Fruit fly (Drosophila melanogaster) whole organism, embryonic: Measurements from ENCODE around the gene Rbbp5.
A peak's percentile ranks its signal among the peaks of the same experiment; 100 is the strongest.

Experiments used
- Antp ChIP-seq: fragments of 200-800 bp; sonication (Bioruptor generic); optimal IDR thresholded peaks from 3 replicates; lab custom pipeline; 2016; ENCODE audit warnings: missing biosample characterization, missing genetic modification characterization
- Asciz ChIP-seq: fragments of 200-800 bp; sonication (Bioruptor generic); optimal IDR thresholded peaks from 2 replicates; lab custom pipeline; 2017; ENCODE audit warnings: missing biosample characterization, mild to moderate bottlenecking, missing genetic modification characterization, missing genetic modification reagents
- Atf3 ChIP-seq: fragments of 200-800 bp; sonication (Bioruptor generic); optimal IDR thresholded peaks from 3 replicates; lab custom pipeline; 2016; ENCODE audit warnings: missing biosample characterization, missing genetic modification characterization
- B-H2 ChIP-seq: fragments of 200-800 bp; sonication (Bioruptor generic); optimal IDR thresholded peaks from 2 replicates; lab custom pipeline; 2018; ENCODE audit warnings: missing biosample characterization, mild to moderate bottlenecking, missing genetic modification characterization
- CG10267 ChIP-seq: fragments of 200-800 bp; sonication (Bioruptor generic); optimal IDR thresholded peaks from 2 replicates; lab custom pipeline; 2018; ENCODE audit warnings: missing biosample characterization, mild to moderate bottlenecking, missing genetic modification characterization, moderate library complexity
- CG11085 ChIP-seq: fragments of 200-800 bp; sonication (Bioruptor generic); IDR thresholded peaks from 2 replicates; pipeline ENCODE4 v1.3.6; 2022; ENCODE audit warnings: missing biosample characterization, missing genetic modification characterization
- CG12942 ChIP-seq: fragments of 200-800 bp; sonication (Bioruptor generic); optimal IDR thresholded peaks from 3 replicates; lab custom pipeline; 2016; ENCODE audit warnings: missing biosample characterization, missing genetic modification characterization
- CG13287 ChIP-seq: fragments of 200-800 bp; sonication (Bioruptor generic); IDR thresholded peaks from 2 replicates; pipeline ENCODE4 v1.3.6; 2022; ENCODE audit warnings: missing biosample characterization, missing genetic modification characterization; ENCODE audit not compliant: partially characterized antibody
- CG13296 ChIP-seq: fragments of 200-800 bp; sonication (Bioruptor generic); optimal IDR thresholded peaks from 3 replicates; lab custom pipeline; 2018; ENCODE audit warnings: missing biosample characterization, mild to moderate bottlenecking, missing genetic modification characterization
- CG13624 ChIP-seq: fragments of 200-800 bp; sonication (Bioruptor generic); optimal IDR thresholded peaks from 2 replicates; lab custom pipeline; 2016; ENCODE audit warnings: missing biosample characterization, missing genetic modification characterization
- CG14050 ChIP-seq: fragments of 200-800 bp; sonication (Bioruptor generic); IDR thresholded peaks from 3 replicates; pipeline ENCODE4 v1.3.6; 2022; ENCODE audit warnings: missing biosample characterization, missing genetic modification characterization
- CG14710 ChIP-seq: fragments of 200-800 bp; sonication (Bioruptor generic); optimal IDR thresholded peaks from 3 replicates; lab custom pipeline; 2019; ENCODE audit warnings: missing biosample characterization, mild to moderate bottlenecking, missing genetic modification characterization, moderate library complexity
- CG14965 ChIP-seq: fragments of 200-800 bp; sonication (Bioruptor generic); optimal IDR thresholded peaks from 2 replicates; lab custom pipeline; 2016; ENCODE audit warnings: missing biosample characterization, missing genetic modification characterization, borderline replicate concordance
- CG15601 ChIP-seq: fragments of 200-800 bp; sonication (Bioruptor generic); optimal IDR thresholded peaks from 3 replicates; lab custom pipeline; 2019; ENCODE audit warnings: missing biosample characterization, mild to moderate bottlenecking, missing genetic modification characterization, moderate library complexity
- CG31224 ChIP-seq: fragments of 200-800 bp; sonication (Bioruptor generic); IDR thresholded peaks from 2 replicates; pipeline ENCODE4 v1.3.6; 2022; ENCODE audit warnings: missing biosample characterization, missing genetic modification characterization
- CG31388 ChIP-seq: fragments of 200-800 bp; sonication (Bioruptor generic); optimal IDR thresholded peaks from 2 replicates; lab custom pipeline; 2016; ENCODE audit warnings: missing biosample characterization, missing genetic modification characterization
- CG4707 ChIP-seq: fragments of 200-800 bp; sonication (Bioruptor generic); optimal IDR thresholded peaks from 2 replicates; lab custom pipeline; 2018; ENCODE audit warnings: missing biosample characterization, mild to moderate bottlenecking, missing genetic modification characterization, moderate library complexity
- CG4730 ChIP-seq: fragments of 200-800 bp; sonication (Bioruptor generic); IDR thresholded peaks from 2 replicates; pipeline ENCODE4 v1.3.6; 2022; ENCODE audit warnings: missing biosample characterization, missing genetic modification characterization
- CG6683 ChIP-seq: fragments of 200-800 bp; sonication (Bioruptor generic); optimal IDR thresholded peaks from 2 replicates; lab custom pipeline; 2017; ENCODE audit warnings: missing biosample characterization, mild to moderate bottlenecking, missing genetic modification characterization, missing genetic modification reagents
- CG6689 ChIP-seq: fragments of 200-800 bp; sonication (Bioruptor generic); IDR thresholded peaks from 2 replicates; pipeline ENCODE4 v1.3.6; 2022; ENCODE audit warnings: missing biosample characterization, missing genetic modification characterization
- CG8281 ChIP-seq: fragments of 200-800 bp; sonication (Bioruptor generic); optimal IDR thresholded peaks from 2 replicates; lab custom pipeline; 2018; ENCODE audit warnings: missing biosample characterization, mild to moderate bottlenecking, missing genetic modification characterization, moderate library complexity
- CG8290 ChIP-seq, 3 experiments: fragments of 200-800 bp; sonication (Bioruptor generic); optimal IDR thresholded peaks; 2 replicates each; lab custom pipeline; 2016 to 2019; ENCODE audit warnings: missing biosample characterization in 3 of 3, missing genetic modification characterization in 3 of 3, mild to moderate bottlenecking in 2 of 3, moderate library complexity in 1 of 3
- Dek ChIP-seq: fragments of 200-800 bp; sonication (Bioruptor generic); optimal IDR thresholded peaks from 3 replicates; lab custom pipeline; 2019; ENCODE audit warnings: missing biosample characterization, mild to moderate bottlenecking, missing genetic modification characterization, moderate library complexity
- Fer2 ChIP-seq: fragments of 200-800 bp; sonication (Bioruptor generic); optimal IDR thresholded peaks from 2 replicates; lab custom pipeline; 2018; ENCODE audit warnings: missing biosample characterization, mild to moderate bottlenecking, missing genetic modification characterization, moderate library complexity
- Poxn ChIP-seq: fragments of 200-800 bp; sonication (Bioruptor generic); IDR thresholded peaks from 2 replicates; pipeline ENCODE4 v1.3.6; 2022; ENCODE audit warnings: missing biosample characterization, missing genetic modification characterization
- Ravus ChIP-seq: fragments of 200-800 bp; sonication (Bioruptor generic); IDR thresholded peaks from 2 replicates; pipeline ENCODE4 v1.3.6; 2022; ENCODE audit warnings: missing biosample characterization, missing genetic modification characterization
- Rfx ChIP-seq: fragments of 200-800 bp; sonication (Bioruptor generic); IDR thresholded peaks from 2 replicates; pipeline ENCODE4 v1.3.6; 2022; ENCODE audit warnings: missing biosample characterization, missing genetic modification characterization
- cas ChIP-seq: fragments of 200-800 bp; sonication (Bioruptor generic); IDR thresholded peaks from 2 replicates; pipeline ENCODE4 v1.3.6; 2022; ENCODE audit warnings: missing biosample characterization, missing genetic modification characterization
- dati ChIP-seq: fragments of 200-800 bp; sonication (Bioruptor generic); IDR thresholded peaks from 2 replicates; pipeline ENCODE4 v1.3.6; 2022; ENCODE audit warnings: missing biosample characterization, missing genetic modification characterization
- esg ChIP-seq: fragments of 200-800 bp; sonication (Bioruptor generic); conservative IDR thresholded peaks from 2 replicates; pipeline ENCODE4 v1.3.6; 2022; ENCODE audit warnings: missing biosample characterization, missing genetic modification characterization
- grau ChIP-seq: fragments of 200-800 bp; optimal IDR thresholded peaks from 3 replicates; lab custom pipeline; 2019; ENCODE audit warnings: missing biosample characterization, mild to moderate bottlenecking, missing genetic modification characterization, moderate library complexity
- gsb-n ChIP-seq: fragments of 200-800 bp; sonication (Bioruptor generic); optimal IDR thresholded peaks from 3 replicates; lab custom pipeline; 2018; ENCODE audit warnings: missing biosample characterization, mild to moderate bottlenecking, missing genetic modification characterization
- insv ChIP-seq, 2 experiments: fragments of 200-800 bp; sonication (Bioruptor generic); optimal IDR thresholded peaks; 3 replicates each; lab custom pipeline; 2016 to 2018; ENCODE audit warnings: missing biosample characterization in 2 of 2, missing genetic modification characterization in 2 of 2
- jigr1 ChIP-seq: fragments of 200-800 bp; sonication (Bioruptor generic); IDR thresholded peaks from 3 replicates; pipeline ENCODE4 v1.3.6; 2022; ENCODE audit warnings: missing biosample characterization, missing genetic modification characterization
- lbe ChIP-seq: fragments of 200-800 bp; sonication (Bioruptor generic); optimal IDR thresholded peaks from 2 replicates; lab custom pipeline; 2016; ENCODE audit warnings: missing biosample characterization, mild to moderate bottlenecking, missing genetic modification characterization
- lmd ChIP-seq: fragments of 200-800 bp; sonication (Bioruptor generic); IDR thresholded peaks from 2 replicates; pipeline ENCODE4 v1.3.6; 2022; ENCODE audit warnings: missing biosample characterization, missing genetic modification characterization
- mam ChIP-seq: fragments of 200-800 bp; sonication (Bioruptor generic); optimal IDR thresholded peaks from 3 replicates; lab custom pipeline; 2016; ENCODE audit warnings: missing biosample characterization, missing genetic modification characterization
- mld ChIP-seq: fragments of 200-800 bp; sonication (Bioruptor generic); IDR thresholded peaks from 3 replicates; pipeline ENCODE4 v1.3.6; 2022; ENCODE audit warnings: missing biosample characterization, missing genetic modification characterization; ENCODE audit not compliant: partially characterized antibody
- prd ChIP-seq, 3 experiments: fragments of >200 bp in 2 of 3; fragments of 200-800 bp in 1 of 3; sonication (Bioruptor generic) in 1 of 3; optimal IDR thresholded peaks in 2 of 3; IDR thresholded peaks in 1 of 3; 2 replicates in 2 of 3; 3 replicates in 1 of 3; pipeline versions ENCODE4 v1.3.6 to Lab custom; 2017 to 2022; ENCODE audit warnings: missing biosample characterization in 1 of 3, missing genetic modification characterization in 1 of 3
- pzg ChIP-seq: fragments of 200-800 bp; sonication (Bioruptor generic); optimal IDR thresholded peaks from 3 replicates; lab custom pipeline; 2018; ENCODE audit warnings: missing biosample characterization, mild to moderate bottlenecking, missing genetic modification characterization, moderate library complexity
- sens ChIP-seq: fragments of 200-800 bp; sonication (Bioruptor generic); peaks from one replicate; lab custom pipeline; 2016; ENCODE audit warnings: missing biosample characterization, missing genetic modification characterization
- slou ChIP-seq: fragments of 200-800 bp; sonication (Bioruptor generic); optimal IDR thresholded peaks from 3 replicates; lab custom pipeline; 2016; ENCODE audit warnings: missing biosample characterization, missing genetic modification characterization
- sob ChIP-seq: fragments of 200-800 bp; sonication (Bioruptor generic); IDR thresholded peaks from 2 replicates; pipeline ENCODE4 v1.3.6; 2022; ENCODE audit warnings: missing biosample characterization, missing genetic modification characterization
- sqz ChIP-seq: fragments of 200-800 bp; sonication (Bioruptor generic); optimal IDR thresholded peaks from 3 replicates; lab custom pipeline; 2018; ENCODE audit warnings: missing biosample characterization, mild to moderate bottlenecking, missing genetic modification characterization
- zen ChIP-seq: fragments of 200-800 bp; sonication (Bioruptor generic); optimal IDR thresholded peaks from 3 replicates; lab custom pipeline; 2018; ENCODE audit warnings: missing biosample characterization, mild to moderate bottlenecking, missing genetic modification characterization, moderate library complexity

The Rbbp5 gene

DNA sequence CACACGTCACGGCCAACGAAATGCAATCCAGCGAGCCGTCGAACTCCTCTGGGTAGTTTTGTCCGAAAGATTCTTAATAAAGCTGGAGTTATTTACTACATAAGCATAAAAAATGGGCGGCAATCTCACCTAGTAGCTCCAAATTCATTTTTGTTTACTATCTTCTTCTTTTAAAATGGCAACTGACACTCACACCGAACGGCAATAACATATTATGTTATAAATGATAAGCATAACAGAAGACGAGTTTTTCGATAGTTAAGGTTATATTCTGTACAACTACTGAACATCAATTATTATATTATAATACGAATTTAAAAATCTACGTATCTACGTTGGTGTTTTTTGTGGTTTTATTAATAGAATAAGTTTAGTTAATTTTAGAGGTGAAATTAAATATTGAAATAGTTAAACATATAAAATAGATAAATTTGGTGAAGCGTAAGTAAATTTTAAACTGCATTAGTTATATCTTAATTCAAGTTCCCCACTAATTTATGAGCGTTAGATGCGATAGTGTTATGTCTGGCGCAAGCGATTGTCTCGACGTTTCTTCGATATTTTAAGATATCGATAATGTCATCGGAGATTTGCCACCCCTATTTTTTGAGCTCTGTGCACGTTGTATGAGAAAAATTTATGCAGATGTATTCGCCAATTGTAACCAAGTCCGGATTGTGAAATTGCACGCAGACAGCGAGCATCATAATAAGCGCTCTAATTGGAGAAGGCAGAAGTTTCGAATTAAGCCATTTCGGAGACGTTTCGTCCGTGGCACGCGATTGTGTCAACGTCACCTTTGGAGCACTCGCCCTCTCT lies at the start of gene Rbbp5, which contains the start of gene eRF1 (continued):
- peak; percentile 75 for TF ChIP-seq B-H2 (GFP tag; lab: Kevin White, UChicago)
- TF ChIP-seq Ravus (GFP tag; lab: Robert Waterston, UW), result peak; percentile 40
- peak; percentile 65 for TF ChIP-seq CG31388 (GFP tag; lab: Kevin White, UChicago)
- peak; percentile 72 for TF ChIP-seq Dek (tag; lab: Kevin White, UChicago)
- TF ChIP-seq zen, result peak; percentile 79
- peak; percentile 81 for TF ChIP-seq mam
- TF ChIP-seq Rfx, result no peak; the same call in 1 of the 2 replicates
- peak; percentile 68 for TF ChIP-seq CG13624 (GFP tag; lab: Kevin White, UChicago)
- peak; percentile 85 for TF ChIP-seq sens (GFP tag; lab: Kevin White, UChicago)
- TF ChIP-seq CG6683, result no peak
- no peak; the same call in 1 of the 2 replicates for TF ChIP-seq CG11085 (GFP tag; lab: Robert Waterston, UW)
- peak; percentile 81 for TF ChIP-seq CG6689 (GFP tag; lab: Robert Waterston, UW)
- peak; percentile 39 for TF ChIP-seq CG13296 (GFP tag; lab: Kevin White, UChicago)
- TF ChIP-seq CG8281 (tag; lab: Kevin White, UChicago), result no peak
- peak; percentile 53 for TF ChIP-seq Antp (GFP tag; lab: Kevin White, UChicago)
- no peak for TF ChIP-seq sqz (GFP tag; lab: Kevin White, UChicago)
- peak; percentile 85 for TF ChIP-seq sob (GFP tag; lab: Robert Waterston, UW)
- no peak for TF ChIP-seq prd (optimal IDR thresholded peaks at IDR 0.05; lab: Kevin White, UChicago)
- TF ChIP-seq prd (GFP tag; IDR thresholded peaks at IDR 0.05; lab: Robert Waterston, UW), result peak; percentile 88
- TF ChIP-seq CG31224 (GFP tag; lab: Robert Waterston, UW), result no peak; the same call in 1 of the 2 replicates
- peak; percentile 64 for TF ChIP-seq pzg (GFP tag; lab: Kevin White, UChicago)
- TF ChIP-seq mld, result peak; percentile 91
- peak; percentile 83 for TF ChIP-seq CG8290 (GFP tag; optimal IDR thresholded peaks at IDR 0.05; lab: Kevin White, UChicago)
- peak; percentile 9 to 63 for TF ChIP-seq CG8290 (tag; optimal IDR thresholded peaks at IDR 0.05; lab: Kevin White, UChicago)
- TF ChIP-seq lbe (GFP tag; lab: Kevin White, UChicago), result peak; percentile 43
- peak; percentile 75; the same call in 1 of the 2 replicates for TF ChIP-seq esg (GFP tag; lab: Robert Waterston, UW)
- peak in 1 of 2 experiments; percentile 47 for TF ChIP-seq insv (GFP tag; optimal IDR thresholded peaks at IDR 0.05; lab: Kevin White, UChicago)
- peak; percentile 59 for TF ChIP-seq CG15601 (tag; lab: Kevin White, UChicago)
- peak; percentile 54; the same call in 2 of the 3 replicates for TF ChIP-seq CG14050 (GFP tag; lab: Robert Waterston, UW)
- peak; percentile 86 for TF ChIP-seq CG14710
- TF ChIP-seq Asciz (GFP tag; lab: Kevin White, UChicago), result no peak
- TF ChIP-seq CG13287 (GFP tag; lab: Robert Waterston, UW), result peak; percentile 86
- TF ChIP-seq CG10267 (tag; lab: Kevin White, UChicago), result peak; percentile 80
- TF ChIP-seq CG14965 (GFP tag; lab: Kevin White, UChicago), result no peak
- peak; percentile 73; the same call in 1 of the 2 replicates for TF ChIP-seq lmd (GFP tag; lab: Robert Waterston, UW)
- TF ChIP-seq Poxn, result no peak
- peak; percentile 50 for TF ChIP-seq Atf3 (GFP tag; lab: Kevin White, UChicago)
- TF ChIP-seq slou (GFP tag; lab: Kevin White, UChicago), result peak; percentile 74
- TF ChIP-seq Fer2, result peak; percentile 58
- no peak for TF ChIP-seq CG4707 (GFP tag; lab: Kevin White, UChicago)
- TF ChIP-seq cas (GFP tag; lab: Robert Waterston, UW), result peak; percentile 76
- TF ChIP-seq grau, result peak; percentile 81
- TF ChIP-seq gsb-n, result no peak
- TF ChIP-seq CG4730, result peak; percentile 75
- TF ChIP-seq jigr1, result no peak
- no peak for TF ChIP-seq dati (GFP tag; lab: Robert Waterston, UW)
- peak; percentile 77 for TF ChIP-seq CG12942 (GFP tag; lab: Kevin White, UChicago)
